Worm (Caenorhabditis elegans): ENCODE measurements around the gene T07D4.2.
A peak's percentile ranks its signal among the peaks of the same experiment; 100 is the strongest.

Gene T07D4.2

ce11 chrII:8914654-8915053 is 40.9 kb upstream of the T07D4.2 start:
- peak; percentile 37 for TF ChIP-seq lin-14 (GFP tag; optimal IDR thresholded peaks at IDR 0.05)
- peak; percentile 6 for TF ChIP-seq fkh-8 (tag; optimal IDR thresholded peaks at IDR 0.05)
- peak; percentile 10 for TF ChIP-seq elt-2 (tag; optimal IDR thresholded peaks at IDR 0.05)
- TF ChIP-seq ceh-88 (GFP tag; IDR thresholded peaks at IDR 0.05) = no peak
- TF ChIP-seq efl-1 (optimal IDR thresholded peaks at IDR 0.05) = no peak
- TF ChIP-seq efl-1 (GFP tag; optimal IDR thresholded peaks at IDR 0.05 in 1 of 2) = no peak
- TF ChIP-seq nhr-237 (tag; optimal IDR thresholded peaks at IDR 0.05) = no peak

- TF ChIP-seq mab-9 (GFP tag; IDR thresholded peaks at IDR 0.05) (no peak), ceh-90 (tag; optimal IDR thresholded peaks at IDR 0.05) (no peak), blmp-1 (tag; optimal IDR thresholded peaks at IDR 0.05) (peak; percentile 37), pax-3 (tag; optimal IDR thresholded peaks at IDR 0.05) (peak; percentile 35), unc-86 (tag; optimal IDR thresholded peaks at IDR 0.05) (no peak), dsc-1 (tag; optimal IDR thresholded peaks at IDR 0.05) (peak; percentile 83), nhr-71 (tag; optimal IDR thresholded peaks at IDR 0.05) (peak; percentile 50), fkh-8 (tag; optimal IDR thresholded peaks at IDR 0.05) (peak; percentile 70), sox-4 (tag; optimal IDR thresholded peaks at IDR 0.05) (peak; percentile 18)
Observed at ce11 chrII:8912523-8913017, 38.8 kb upstream of the T07D4.2 start.

DNA sequence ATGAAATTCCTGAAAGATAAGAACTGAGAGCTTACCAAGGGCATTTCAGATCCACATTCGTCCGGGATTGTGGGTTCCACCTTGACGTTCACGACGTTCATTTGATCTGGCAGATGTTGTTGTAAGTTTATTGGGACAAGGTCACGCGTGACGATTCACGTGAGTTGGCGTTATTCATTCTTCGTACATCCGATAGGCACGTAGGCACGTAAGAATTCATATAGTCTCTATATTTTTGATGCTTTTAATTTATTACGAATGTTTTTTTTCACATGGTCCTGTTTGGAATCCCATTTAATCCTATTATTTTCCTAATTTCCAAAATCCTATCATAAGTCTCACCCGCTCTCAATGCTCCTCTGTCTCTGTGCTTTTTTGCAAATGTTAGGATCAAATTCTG is 38.2 kb upstream of the T07D4.2 start, which contains the start of gene B0457.4:
TSS of gene B0457.4 (minus strand) at position 101 of the 400 bp plus-strand sequence.
- TF ChIP-seq nhr-77 (tag; optimal IDR thresholded peaks at IDR 0.05) = no peak
- no peak for TF ChIP-seq tbx-2 (tag; optimal IDR thresholded peaks at IDR 0.05)
- no peak for TF ChIP-seq isw-1 (GFP tag; IDR thresholded peaks at IDR 0.05)
- TF ChIP-seq aly-2 (tag; optimal IDR thresholded peaks at IDR 0.05) = no peak
- no peak for TF ChIP-seq lin-39 (tag; optimal IDR thresholded peaks at IDR 0.05)
- no peak for TF ChIP-seq ets-5 (GFP tag; IDR thresholded peaks at IDR 0.05)
- no peak for TF ChIP-seq dpl-1 (GFP tag; optimal IDR thresholded peaks at IDR 0.05)
- no peak for TF ChIP-seq sptf-1 (tag; optimal IDR thresholded peaks at IDR 0.05)
- TF ChIP-seq efl-3 (GFP tag; optimal IDR thresholded peaks at IDR 0.05) = no peak
- TF ChIP-seq snu-23 (GFP tag; optimal IDR thresholded peaks at IDR 0.05) = no peak
- TF ChIP-seq egl-13 (tag; optimal IDR thresholded peaks at IDR 0.05) = no peak
- TF ChIP-seq ceh-8 (GFP tag; optimal IDR thresholded peaks at IDR 0.05) = no peak
- TF ChIP-seq lin-13 (GFP tag; optimal IDR thresholded peaks at IDR 0.05) = no peak
- no peak for TF ChIP-seq xbp-1 (tag; optimal IDR thresholded peaks at IDR 0.05)
- no peak for TF ChIP-seq nhr-90 (tag; optimal IDR thresholded peaks at IDR 0.05; ENCODE audit: poor library complexity)
- TF ChIP-seq unc-30 (tag; optimal IDR thresholded peaks at IDR 0.05) = no peak
- no peak for TF ChIP-seq nhr-76 (tag; optimal IDR thresholded peaks at IDR 0.05)
- no peak for TF ChIP-seq snpc-4 (tag; optimal IDR thresholded peaks at IDR 0.05)
- no peak for TF ChIP-seq tlp-1 (tag; optimal IDR thresholded peaks at IDR 0.05)

- TF ChIP-seq nhr-237 (tag; optimal IDR thresholded peaks at IDR 0.05) = no peak
- no peak for TF ChIP-seq unc-98 (GFP tag; IDR thresholded peaks at IDR 0.05)
- no peak for TF ChIP-seq lin-14 (GFP tag; optimal IDR thresholded peaks at IDR 0.05)
- no peak for TF ChIP-seq aha-1 (tag; optimal IDR thresholded peaks at IDR 0.05)
Observed at ce11 chrII:8903871-8904270, 30.1 kb upstream of the T07D4.2 start.

DNA sequence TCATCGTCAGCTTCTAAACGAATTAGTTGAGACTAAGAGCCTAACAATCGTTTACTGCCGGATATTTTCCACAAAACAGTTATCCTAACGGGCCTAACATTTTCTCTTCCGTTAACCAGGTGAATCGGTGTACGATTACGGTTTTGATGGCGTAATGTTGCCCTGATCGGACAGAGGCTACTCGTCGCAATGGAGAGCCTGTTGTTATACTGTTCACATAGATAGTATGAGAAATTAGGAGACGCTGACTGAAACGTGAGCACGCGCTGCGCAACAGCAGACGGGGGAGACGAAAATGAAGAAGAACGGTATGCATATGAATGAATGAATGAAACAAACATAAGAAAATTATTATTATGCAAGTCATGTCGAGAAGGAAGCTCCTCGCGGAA is 25.6 kb upstream of the T07D4.2 start:
- TF ChIP-seq hpl-2 (GFP tag; optimal IDR thresholded peaks at IDR 0.05) = no peak

All from whole organism, L1 larva.